In genomic region chrII:8052172-8052571, ce11 we compare ENCODE assay signal across 2 worm cellular contexts.
A peak's percentile ranks its signal among the peaks of the same experiment; 100 is the strongest.
TF ChIP-seq lines count a peak whose summit lies in the region.

No protein-coding gene starts in this region.

TF ChIP-seq in whole organism, mixed stage, embryonic, 35 proteins besides CTCF, POLR2A, EP300 and RAD21:
- TF ChIP-seq elt-1 (tag; optimal IDR thresholded peaks at IDR 0.05; lab: Kevin White, UChicago; ENCODE audit: borderline replicate concordance, insufficient read depth): no peak
- TF ChIP-seq sem-2 (GFP tag; optimal IDR thresholded peaks at IDR 0.05; lab: Kevin White, UChicago): no peak
- TF ChIP-seq ces-1 (GFP tag; optimal IDR thresholded peaks at IDR 0.05; lab: Kevin White, UChicago): peak; percentile 33
- peak; percentile 51 for TF ChIP-seq cnd-1 (tag; optimal IDR thresholded peaks at IDR 0.05; lab: Kevin White, UChicago)
- TF ChIP-seq bed-3 (GFP tag; optimal IDR thresholded peaks at IDR 0.05; lab: Kevin White, UChicago): no peak
TF ChIP-seq in whole organism, mixed stage, embryonic: peak in this region for 2.

TF ChIP-seq in whole organism, young adult, 124 proteins besides CTCF, POLR2A, EP300 and RAD21:
- TF ChIP-seq ceh-91 (GFP tag; IDR thresholded peaks at IDR 0.05; lab: Robert Waterston, UW) (no peak), unc-62 (GFP tag; optimal IDR thresholded peaks at IDR 0.05; lab: Kevin White, UChicago) (no peak), bed-1 (GFP tag; IDR thresholded peaks at IDR 0.05; lab: Robert Waterston, UW) (no peak), madf-8 (GFP tag; conservative IDR thresholded peaks at IDR 0.05; lab: Robert Waterston, UW) (peak; percentile 24; the same call in 1 of the 2 replicates), athp-1 (tag; optimal IDR thresholded peaks at IDR 0.05; lab: Kevin White, UChicago) (no peak), lir-1 (GFP tag; conservative IDR thresholded peaks at IDR 0.05; lab: Robert Waterston, UW) (no peak), aptf-2 (GFP tag; conservative IDR thresholded peaks at IDR 0.05; lab: Robert Waterston, UW) (peak; percentile 83; the same call in 1 of the 2 replicates), ztf-18 (tag; optimal IDR thresholded peaks at IDR 0.05; lab: Kevin White, UChicago) (no peak), sea-2 (GFP tag; IDR thresholded peaks at IDR 0.05; lab: Robert Waterston, UW) (no peak), ama-1 (optimal IDR thresholded peaks at IDR 0.05; lab: Kevin White, UChicago) (no peak), ama-1 (GFP tag; optimal IDR thresholded peaks at IDR 0.05; lab: Kevin White, UChicago) (no peak), lsl-1 (GFP tag; optimal IDR thresholded peaks at IDR 0.05; lab: Kevin White, UChicago) (no peak), B0035.1 (tag; optimal IDR thresholded peaks at IDR 0.05; lab: Kevin White, UChicago) (no peak), B0261.1 (tag; optimal IDR thresholded peaks at IDR 0.05; lab: Kevin White, UChicago) (no peak), D2030.7 (GFP tag; IDR thresholded peaks at IDR 0.05; lab: Robert Waterston, UW) (no peak; the same call in 1 of the 2 replicates), egrh-3 (GFP tag; IDR thresholded peaks at IDR 0.05; lab: Robert Waterston, UW) (no peak), T26A5.8 (tag; optimal IDR thresholded peaks at IDR 0.05; lab: Kevin White, UChicago) (no peak), dpl-1 (GFP tag; optimal IDR thresholded peaks at IDR 0.05; lab: Kevin White, UChicago) (peak; percentile 2), rpc-1 (optimal IDR thresholded peaks at IDR 0.05; lab: Kevin White, UChicago) (no peak), rpc-1 (tag; optimal IDR thresholded peaks at IDR 0.05; lab: Kevin White, UChicago) (no peak), lag-1 (GFP tag; IDR thresholded peaks at IDR 0.05; lab: Robert Waterston, UW) (no peak), efl-1 (GFP tag; optimal IDR thresholded peaks at IDR 0.05; lab: Kevin White, UChicago) (peak; percentile 71), nfya-1 (tag; optimal IDR thresholded peaks at IDR 0.05; lab: Kevin White, UChicago; ENCODE audit: borderline replicate concordance, insufficient read depth) (no peak)
